ENCODE assay signal across 3 fruit fly cellular contexts in genomic region chr3L:6589429-6590062, dm6.
A peak's percentile ranks its signal among the peaks of the same experiment; 100 is the strongest.
TF ChIP-seq lines count a peak whose summit lies in the region.

jv (minus strand) TSS chr3L:6589479.

- TF ChIP-seq CTCF in whole organism, embryonic (GFP tag; optimal IDR thresholded peaks at IDR 0.05; lab: Kevin White, UChicago): no peak

TF ChIP-seq in whole organism, embryonic, 481 proteins besides CTCF, POLR2A, EP300 and RAD21 (continues in another document):
- no peak for TF ChIP-seq Deaf1 (tag; optimal IDR thresholded peaks at IDR 0.05; lab: Kevin White, UChicago)
- TF ChIP-seq gsb (GFP tag; IDR thresholded peaks at IDR 0.05; lab: Robert Waterston, UW): no peak
- TF ChIP-seq dmrt11E (tag; optimal IDR thresholded peaks at IDR 0.05; lab: Kevin White, UChicago): peak; percentile 58
- peak; percentile 28 for TF ChIP-seq CG8388 (GFP tag; optimal IDR thresholded peaks at IDR 0.05; lab: Kevin White, UChicago)
- no peak for TF ChIP-seq Ets97D (GFP tag; optimal IDR thresholded peaks at IDR 0.05; lab: Kevin White, UChicago)
- peak; percentile 48 for TF ChIP-seq CG17328 (GFP tag; IDR thresholded peaks at IDR 0.05; lab: Robert Waterston, UW)
- no peak for TF ChIP-seq grn (GFP tag; optimal IDR thresholded peaks at IDR 0.05; lab: Kevin White, UChicago)
- no peak for TF ChIP-seq org-1 (GFP tag; optimal IDR thresholded peaks at IDR 0.05; lab: Kevin White, UChicago)
- no peak for TF ChIP-seq CG11723 (GFP tag; optimal IDR thresholded peaks at IDR 0.05; lab: Kevin White, UChicago)
- TF ChIP-seq CG16815 (GFP tag; optimal IDR thresholded peaks at IDR 0.05; lab: Kevin White, UChicago): peak; percentile 12
- TF ChIP-seq zfh1 (GFP tag; IDR thresholded peaks at IDR 0.05; lab: Robert Waterston, UW): peak; percentile 75
- TF ChIP-seq sug (tag; optimal IDR thresholded peaks at IDR 0.05; lab: Kevin White, UChicago): no peak
- no peak for TF ChIP-seq CG7928 (GFP tag; optimal IDR thresholded peaks at IDR 0.05; lab: Kevin White, UChicago)
- TF ChIP-seq z (GFP tag; IDR thresholded peaks at IDR 0.05; lab: Robert Waterston, UW): 0 out of 3 replicates have a peak, but pooled peaks have one; percentile 26
- TF ChIP-seq sr (GFP tag; IDR thresholded peaks at IDR 0.05; lab: Robert Waterston, UW): no peak
- TF ChIP-seq Oli (tag; optimal IDR thresholded peaks at IDR 0.05; lab: Kevin White, UChicago): peak; percentile 39
- TF ChIP-seq otp (GFP tag; IDR thresholded peaks at IDR 0.05; lab: Robert Waterston, UW): no peak
- no peak for TF ChIP-seq Side (GFP tag; optimal IDR thresholded peaks at IDR 0.05; lab: Kevin White, UChicago)
- TF ChIP-seq oc (tag; optimal IDR thresholded peaks at IDR 0.05; lab: Kevin White, UChicago): peak; percentile 31
- TF ChIP-seq ci (GFP tag; IDR thresholded peaks at IDR 0.05; lab: Robert Waterston, UW): peak; percentile 79; the same call in 2 of the 3 replicates
- no peak for TF ChIP-seq CG12391 (tag; optimal IDR thresholded peaks at IDR 0.05; lab: Kevin White, UChicago)
- TF ChIP-seq CG31388 (GFP tag; optimal IDR thresholded peaks at IDR 0.05; lab: Kevin White, UChicago): no peak
- TF ChIP-seq Drgx (GFP tag; IDR thresholded peaks at IDR 0.05; lab: Robert Waterston, UW): peak; percentile 65; the same call in 1 of the 2 replicates
- TF ChIP-seq ttk (GFP tag; IDR thresholded peaks at IDR 0.05; lab: Robert Waterston, UW): peak; percentile 44
- TF ChIP-seq ara (GFP tag; IDR thresholded peaks at IDR 0.05; lab: Robert Waterston, UW): no peak
- 0 out of 2 replicates have a peak, but pooled peaks have one; percentile 13 for TF ChIP-seq CG32767 (GFP tag; IDR thresholded peaks at IDR 0.05; lab: Robert Waterston, UW)
- no peak for TF ChIP-seq CG7372 (GFP tag; IDR thresholded peaks at IDR 0.05; lab: Robert Waterston, UW)
- TF ChIP-seq croc (GFP tag; conservative IDR thresholded peaks at IDR 0.05; lab: Robert Waterston, UW): no peak
- no peak for TF ChIP-seq gce (GFP tag; IDR thresholded peaks at IDR 0.05; lab: Robert Waterston, UW)
- TF ChIP-seq HLH54F (GFP tag; optimal IDR thresholded peaks at IDR 0.05; lab: Kevin White, UChicago): no peak
- TF ChIP-seq ken (GFP tag; IDR thresholded peaks at IDR 0.05; lab: Robert Waterston, UW): no peak

TF ChIP-seq in whole organism, prepupa, 60 proteins besides CTCF, POLR2A, EP300 and RAD21:
- peak; percentile 17 for TF ChIP-seq CG10631 (GFP tag; optimal IDR thresholded peaks at IDR 0.05; lab: Kevin White, UChicago)
- TF ChIP-seq eg (GFP tag; IDR thresholded peaks at IDR 0.05; lab: Robert Waterston, UW): peak; percentile 81; the same call in 2 of the 3 replicates
- TF ChIP-seq Met (GFP tag; optimal IDR thresholded peaks at IDR 0.05; lab: Kevin White, UChicago): no peak
- TF ChIP-seq Gug (GFP tag; IDR thresholded peaks at IDR 0.05; lab: Robert Waterston, UW): peak; percentile 63
- TF ChIP-seq CG8119 (GFP tag; IDR thresholded peaks at IDR 0.05; lab: Robert Waterston, UW): peak; percentile 65
- TF ChIP-seq CG15336 (GFP tag; IDR thresholded peaks at IDR 0.05; lab: Robert Waterston, UW): peak; percentile 76
- peak; percentile 29 for TF ChIP-seq achi (GFP tag; optimal IDR thresholded peaks at IDR 0.05; lab: Kevin White, UChicago)
- no peak for TF ChIP-seq CG6808 (GFP tag; optimal IDR thresholded peaks at IDR 0.05; lab: Kevin White, UChicago)
- no peak for TF ChIP-seq CG1621 (tag; optimal IDR thresholded peaks at IDR 0.05; lab: Kevin White, UChicago)
- TF ChIP-seq Hr4 (GFP tag; optimal IDR thresholded peaks at IDR 0.05; lab: Kevin White, UChicago): peak; percentile 36
- TF ChIP-seq CG4318 (GFP tag; optimal IDR thresholded peaks at IDR 0.05; lab: Kevin White, UChicago): peak; percentile 35

TF ChIP-seq in whole organism, pupa, 21 proteins besides CTCF, POLR2A, EP300 and RAD21:
- TF ChIP-seq D1 (tag; optimal IDR thresholded peaks at IDR 0.05; lab: Kevin White, UChicago): no peak
- TF ChIP-seq fd96Ca (GFP tag; IDR thresholded peaks at IDR 0.05; lab: Robert Waterston, UW): 0 out of 3 replicates have a peak, but pooled peaks have one; percentile 8
- TF ChIP-seq CG10348 (GFP tag; IDR thresholded peaks at IDR 0.05; lab: Robert Waterston, UW): no peak
- 0 out of 3 replicates have a peak, but pooled peaks have one; percentile 45 for TF ChIP-seq CG4496 (GFP tag; IDR thresholded peaks at IDR 0.05; lab: Robert Waterston, UW)
- peak; percentile 13; the same call in 1 of the 2 replicates for TF ChIP-seq CG12605 (GFP tag; IDR thresholded peaks at IDR 0.05; lab: Robert Waterston, UW)
- TF ChIP-seq CG14655 (GFP tag; optimal IDR thresholded peaks at IDR 0.05; lab: Kevin White, UChicago): peak; percentile 47
- no peak for TF ChIP-seq rn (GFP tag; IDR thresholded peaks at IDR 0.05; lab: Robert Waterston, UW)
- TF ChIP-seq CG13204 (GFP tag; optimal IDR thresholded peaks at IDR 0.05; lab: Kevin White, UChicago): no peak
- TF ChIP-seq CG8159 (tag; optimal IDR thresholded peaks at IDR 0.05; lab: Kevin White, UChicago): no peak
- no peak for TF ChIP-seq CG9948 (tag; optimal IDR thresholded peaks at IDR 0.05; lab: Kevin White, UChicago)
- TF ChIP-seq Ets98B (GFP tag; IDR thresholded peaks at IDR 0.05; lab: Robert Waterston, UW): peak; percentile 62

Comparison
In these comparisons a context has a peak if more than half of its experiments do, and no peak if none do; other contexts are left out.
1. Of the 7 proteins assayed by ChIP-seq in both whole organism, embryonic and whole organism, prepupa: peak only in whole organism, embryonic: none; only in whole organism, prepupa: Gug; in both: none; in neither: 6.